Worm (Caenorhabditis elegans) whole organism, late embryonic: ENCODE data around the gene F07C4.11.

Experiments
- C08G9.2 ChIP-seq: sonication (generic microtip); optimal IDR thresholded peaks from 2 replicates; lab custom pipeline; 2016; ENCODE audit warnings: mild to moderate bottlenecking, missing genetic modification characterization, moderate library complexity, missing compliant biosample characterization
- C38D4.7 ChIP-seq: fragments of 200-800 bp; sonication (Bioruptor generic); optimal IDR thresholded peaks from 2 replicates; lab custom pipeline; 2018; ENCODE audit warnings: mild to moderate bottlenecking, missing genetic modification characterization, moderate library complexity, missing compliant biosample characterization
- K09A11.1 ChIP-seq: sonication (generic microtip); optimal IDR thresholded peaks from 2 replicates; lab custom pipeline; 2017; ENCODE audit warnings: antibody characterized with exemption, mild to moderate bottlenecking, missing genetic modification characterization, missing compliant biosample characterization; ENCODE audit not compliant: insufficient read depth
- ahr-1 ChIP-seq: sonication (generic microtip); optimal IDR thresholded peaks from 2 replicates; lab custom pipeline; 2016; ENCODE audit warnings: missing genetic modification characterization, missing compliant biosample characterization
- ama-1 ChIP-seq: fragments of 150-350 bp; optimal IDR thresholded peaks from 2 replicates; lab custom pipeline; 2014
- ceh-19 ChIP-seq: fragments of 200-800 bp; sonication (Bioruptor generic); optimal IDR thresholded peaks from 2 replicates; lab custom pipeline; 2018; ENCODE audit warnings: mild to moderate bottlenecking, missing genetic modification characterization, missing compliant biosample characterization
- ceh-2 ChIP-seq: sonication (generic microtip); optimal IDR thresholded peaks from 2 replicates; lab custom pipeline; 2016; ENCODE audit warnings: missing genotype, missing genetic modification characterization, missing compliant biosample characterization
- ceh-22 ChIP-seq: sonication (generic microtip); optimal IDR thresholded peaks from 2 replicates; lab custom pipeline; 2017; ENCODE audit warnings: missing biosample characterization, missing genetic modification characterization
- ceh-24 ChIP-seq: sonication (generic microtip); optimal IDR thresholded peaks from 2 replicates; lab custom pipeline; 2016; ENCODE audit warnings: mild to moderate bottlenecking, missing genetic modification characterization, missing compliant biosample characterization
- ceh-30 ChIP-seq: fragments of 150-350 bp; optimal IDR thresholded peaks from 2 replicates; lab custom pipeline; 2014; ENCODE audit warnings: missing biosample characterization, missing genetic modification characterization
- ceh-31 ChIP-seq: sonication (generic microtip); optimal IDR thresholded peaks from 2 replicates; lab custom pipeline; 2016; ENCODE audit warnings: missing genetic modification characterization, missing compliant biosample characterization
- ceh-34 ChIP-seq: sonication (generic microtip); optimal IDR thresholded peaks from 2 replicates; lab custom pipeline; 2016; ENCODE audit warnings: mild to moderate bottlenecking, missing genetic modification characterization, missing compliant biosample characterization
- ceh-45 ChIP-seq: fragments of 200-800 bp; sonication (Bioruptor generic); IDR thresholded peaks from 2 replicates; pipeline ENCODE4 v1.3.6; 2022; ENCODE audit warnings: missing genetic modification reagents, missing genetic modification characterization, missing compliant biosample characterization
- ceh-48 ChIP-seq: sonication (generic microtip); optimal IDR thresholded peaks from 2 replicates; lab custom pipeline; 2016; ENCODE audit warnings: missing genetic modification characterization, inconsistent platforms, missing compliant biosample characterization
- ceh-6 ChIP-seq: fragments of 200-800 bp; sonication (Bioruptor generic); optimal IDR thresholded peaks from 2 replicates; lab custom pipeline; 2018; ENCODE audit warnings: mild to moderate bottlenecking, missing genetic modification characterization, missing compliant biosample characterization
- che-1 ChIP-seq: sonication (generic microtip); optimal IDR thresholded peaks from 2 replicates; lab custom pipeline; 2016; ENCODE audit warnings: mild to moderate bottlenecking, missing genetic modification characterization, missing compliant biosample characterization
- dmd-4 ChIP-seq: sonication (generic microtip); optimal IDR thresholded peaks from 2 replicates; lab custom pipeline; 2016; ENCODE audit warnings: borderline replicate concordance, missing genetic modification characterization, missing compliant biosample characterization
- elt-2 ChIP-seq: sonication (generic microtip); optimal IDR thresholded peaks from 2 replicates; lab custom pipeline; 2016; ENCODE audit warnings: missing genetic modification reagents, missing genetic modification characterization, missing compliant biosample characterization
- eyg-1 ChIP-seq: sonication (generic microtip); optimal IDR thresholded peaks from 2 replicates; lab custom pipeline; 2016; ENCODE audit warnings: missing genotype, missing genetic modification characterization, missing compliant biosample characterization
- fkh-6 ChIP-seq: sonication (generic microtip); optimal IDR thresholded peaks from 2 replicates; lab custom pipeline; 2016; ENCODE audit warnings: missing genetic modification characterization, missing compliant biosample characterization
- hlh-13 ChIP-seq: fragments of 200-800 bp; sonication (Bioruptor generic); optimal IDR thresholded peaks from 2 replicates; lab custom pipeline; 2018; ENCODE audit warnings: mild to moderate bottlenecking, missing genetic modification characterization, missing compliant biosample characterization
- hlh-15 ChIP-seq: sonication (generic microtip); optimal IDR thresholded peaks from 2 replicates; lab custom pipeline; 2016; ENCODE audit warnings: missing genetic modification characterization, missing compliant biosample characterization
- hlh-30 ChIP-seq: sonication (generic microtip); optimal IDR thresholded peaks from 2 replicates; lab custom pipeline; 2017; ENCODE audit warnings: antibody characterized with exemption, missing genetic modification characterization, missing compliant biosample characterization; ENCODE audit not compliant: insufficient read depth
- hlh-6 ChIP-seq: sonication (generic microtip); optimal IDR thresholded peaks from 2 replicates; lab custom pipeline; 2016; ENCODE audit warnings: missing genotype, missing genetic modification characterization, missing compliant biosample characterization
- lim-6 ChIP-seq: sonication (generic microtip); optimal IDR thresholded peaks from 2 replicates; lab custom pipeline; 2016; ENCODE audit warnings: missing genetic modification characterization, missing compliant biosample characterization
- madf-2 ChIP-seq: sonication (generic microtip); optimal IDR thresholded peaks from 2 replicates; lab custom pipeline; 2017; ENCODE audit warnings: missing genetic modification characterization, missing compliant biosample characterization
- nfya-1 ChIP-seq: sonication (generic microtip); optimal IDR thresholded peaks from 2 replicates; lab custom pipeline; 2017; ENCODE audit warnings: missing genetic modification characterization, mild to moderate bottlenecking, missing compliant biosample characterization, antibody characterized with exemption, moderate library complexity
- nhr-232 ChIP-seq: sonication (generic microtip); optimal IDR thresholded peaks from 2 replicates; lab custom pipeline; 2016; ENCODE audit warnings: missing genetic modification characterization, missing compliant biosample characterization
- npax-4 ChIP-seq: sonication (generic microtip); optimal IDR thresholded peaks from 2 replicates; lab custom pipeline; 2016; ENCODE audit warnings: missing genetic modification characterization, missing compliant biosample characterization
- pat-9 ChIP-seq: fragments of 200-800 bp; sonication (Bioruptor generic); optimal IDR thresholded peaks from 2 replicates; lab custom pipeline; 2018; ENCODE audit warnings: mild to moderate bottlenecking, missing genetic modification characterization, moderate library complexity, missing compliant biosample characterization
- pax-1 ChIP-seq: fragments of 150-350 bp; optimal IDR thresholded peaks from 2 replicates; lab custom pipeline; 2014; ENCODE audit warnings: missing biosample characterization, missing genetic modification characterization
- pros-1 ChIP-seq: fragments of 150-350 bp; optimal IDR thresholded peaks from 2 replicates; lab custom pipeline; 2014; ENCODE audit warnings: missing biosample characterization, missing genetic modification reagents, missing genetic modification characterization
- ref-2 ChIP-seq: sonication (generic microtip); optimal IDR thresholded peaks from 2 replicates; lab custom pipeline; 2016; ENCODE audit warnings: missing genetic modification characterization, missing compliant biosample characterization
- rnt-1 ChIP-seq: sonication (generic microtip); optimal IDR thresholded peaks from 2 replicates; lab custom pipeline; 2016; ENCODE audit warnings: missing genetic modification characterization, missing compliant biosample characterization
- tbx-2 ChIP-seq: sonication (generic microtip); optimal IDR thresholded peaks from 2 replicates; lab custom pipeline; 2016; ENCODE audit warnings: missing genetic modification characterization, missing compliant biosample characterization
- unc-42 ChIP-seq: sonication (generic microtip); optimal IDR thresholded peaks from 2 replicates; lab custom pipeline; 2016; ENCODE audit warnings: missing genotype, missing genetic modification characterization, missing compliant biosample characterization
- unc-55 ChIP-seq: sonication (generic microtip); optimal IDR thresholded peaks from 2 replicates; lab custom pipeline; 2017; ENCODE audit warnings: missing biosample characterization, missing genetic modification reagents, missing genetic modification characterization
- zip-5 ChIP-seq: sonication (generic microtip); optimal IDR thresholded peaks from 2 replicates; lab custom pipeline; 2016; ENCODE audit warnings: missing genetic modification characterization, missing compliant biosample characterization
- ztf-16 ChIP-seq: sonication (generic microtip); optimal IDR thresholded peaks from 2 replicates; lab custom pipeline; 2017; ENCODE audit warnings: missing genetic modification characterization, missing compliant biosample characterization

F07C4.11 gene

ce11 chrV:7631732-7632131 lies 11.6 kb downstream of the F07C4.11 start, which contains the start of gene srd-25:
srd-25 (plus strand) TSS chrV:7632032.
- TF ChIP-seq ceh-19: no peak
- TF ChIP-seq ceh-22 (tag; lab: Kevin White, UChicago): no peak
- TF ChIP-seq ztf-16 (tag; lab: Kevin White, UChicago): no peak
- TF ChIP-seq pat-9 (tag; lab: Kevin White, UChicago): no peak
- TF ChIP-seq ceh-6 (GFP tag; lab: Kevin White, UChicago): no peak
- no peak for TF ChIP-seq ceh-2 (tag; lab: Kevin White, UChicago)
- TF ChIP-seq hlh-6 (tag; lab: Kevin White, UChicago): no peak
- TF ChIP-seq, all 69 proteins: peak for 0

DNA sequence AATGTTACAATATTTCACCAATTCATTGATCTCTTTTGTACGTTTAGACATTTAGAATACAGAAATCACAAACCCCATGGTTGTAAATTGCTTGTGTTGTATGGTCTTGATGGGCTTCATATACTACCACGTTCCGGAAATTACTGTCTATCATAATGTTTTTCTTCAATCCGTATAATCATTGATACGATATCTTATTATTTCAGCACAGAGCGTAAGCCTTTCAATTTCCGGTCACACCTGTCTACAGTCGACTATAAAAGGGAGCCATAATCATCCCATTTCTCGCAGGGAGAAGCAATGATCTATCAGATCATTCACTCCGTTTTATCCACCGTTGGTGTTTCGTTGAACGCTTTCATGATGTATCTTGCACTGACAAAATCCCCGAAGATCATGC lies 13.8 kb downstream of the F07C4.11 start, which contains the start of gene srd-30:
srd-30 (plus strand) TSS at position 301 of the 400 bp plus-strand sequence.
- TF ChIP-seq unc-55 (no peak), hlh-13 (GFP tag; lab: Kevin White, UChicago) (no peak)
- TF ChIP-seq, all 69 proteins: peak for 0

- no peak for TF ChIP-seq nhr-232 (tag; lab: Kevin White, UChicago)
- no peak for TF ChIP-seq npax-4 (tag; lab: Kevin White, UChicago)
- TF ChIP-seq ama-1 (lab: Kevin White, UChicago): no peak
- TF ChIP-seq ref-2 (tag; lab: Kevin White, UChicago): no peak
- no peak for TF ChIP-seq ceh-48
- no peak for TF ChIP-seq pax-1 (tag; lab: Kevin White, UChicago)
- TF ChIP-seq ceh-31 (tag; lab: Kevin White, UChicago): no peak
- TF ChIP-seq unc-42 (tag; lab: Kevin White, UChicago): no peak
- TF ChIP-seq pat-9 (tag; lab: Kevin White, UChicago): no peak
- TF ChIP-seq ceh-22 (tag; lab: Kevin White, UChicago): no peak
- no peak for TF ChIP-seq lim-6 (tag; lab: Kevin White, UChicago)
- no peak for TF ChIP-seq K09A11.1 (tag; lab: Kevin White, UChicago)
- no peak for TF ChIP-seq C08G9.2 (tag; lab: Kevin White, UChicago)
- no peak for TF ChIP-seq ceh-30 (tag; lab: Kevin White, UChicago)
- TF ChIP-seq ceh-24: no peak
- TF ChIP-seq eyg-1 (tag; lab: Kevin White, UChicago): no peak
- TF ChIP-seq tbx-2: no peak
- no peak for TF ChIP-seq dmd-4 (tag; lab: Kevin White, UChicago)
- no peak for TF ChIP-seq hlh-15 (tag; lab: Kevin White, UChicago)
- no peak for TF ChIP-seq ceh-45
Observed at ce11 chrV:7626550-7626949, 16.8 kb downstream of the F07C4.11 start, which contains the start of gene F07C4.6. F07C4.6 (plus strand) TSS chrV:7626850.

- no peak for TF ChIP-seq fkh-6 (tag; lab: Kevin White, UChicago)
- TF ChIP-seq eyg-1 (tag; lab: Kevin White, UChicago): no peak
- TF ChIP-seq hlh-30 (tag; lab: Kevin White, UChicago): no peak
- no peak for TF ChIP-seq ahr-1 (tag; lab: Kevin White, UChicago)
- no peak for TF ChIP-seq pros-1 (tag; lab: Kevin White, UChicago)
- TF ChIP-seq zip-5 (tag; lab: Kevin White, UChicago): no peak
- no peak for TF ChIP-seq ceh-22 (tag; lab: Kevin White, UChicago)
- TF ChIP-seq ceh-34 (tag; lab: Kevin White, UChicago): no peak
- TF ChIP-seq ceh-45: no peak
- TF ChIP-seq nfya-1 (tag; lab: Kevin White, UChicago): no peak
- TF ChIP-seq C38D4.7: no peak
- TF ChIP-seq dmd-4 (tag; lab: Kevin White, UChicago): no peak
- no peak for TF ChIP-seq madf-2
- TF ChIP-seq unc-55: no peak
- no peak for TF ChIP-seq che-1 (tag; lab: Kevin White, UChicago)
- TF ChIP-seq ceh-6 (GFP tag; lab: Kevin White, UChicago): no peak
- TF ChIP-seq elt-2: no peak
- no peak for TF ChIP-seq rnt-1 (tag; lab: Kevin White, UChicago)
Observed at ce11 chrV:7624652-7625051, 18.7 kb downstream of the F07C4.11 start, which contains the start of gene grsp-4. grsp-4 (plus strand) TSS chrV:7624952.
